Worm (Caenorhabditis elegans) whole organism, young adult: ENCODE results near the gene fbxb-71.

Experiments used
- madf-10 ChIP-seq: sonication (generic microtip); optimal IDR thresholded peaks from 2 replicates; lab custom pipeline; 2016; ENCODE audit warnings: mild to moderate bottlenecking, missing genetic modification characterization, missing compliant biosample characterization
- snpc-4 ChIP-seq, 5 experiments: fragments of 150-350 bp in 1 of 5; sonication (generic microtip) in 4 of 5; optimal IDR thresholded peaks; 2 replicates each; lab custom pipeline; 2014 to 2018; ENCODE audit warnings: missing genetic modification characterization in 5 of 5, missing biosample characterization in 3 of 5, antibody characterized with exemption in 2 of 5, mild to moderate bottlenecking in 2 of 5, missing compliant biosample characterization in 2 of 5, missing genotype in 2 of 5, moderate library complexity in 2 of 5, missing genetic modification reagents in 1 of 5

- TF ChIP-seq snpc-4 (GFP tag; optimal IDR thresholded peaks at IDR 0.05; lab: Kevin White, UChicago) (no peak), snpc-4 (tag; optimal IDR thresholded peaks at IDR 0.05; lab: Kevin White, UChicago) (no peak), madf-10 (tag; lab: Kevin White, UChicago) (no peak)
Measured at ce11 chrX:3218040-3218795, 44.5 kb upstream of the fbxb-71 start.
